Worm (Caenorhabditis elegans) whole organism, L2 larva: ENCODE measurements around the gene C17G10.13.

ENCODE experiments used
- egl-27 ChIP-seq: sonication (generic microtip); optimal IDR thresholded peaks from 3 replicates; lab custom pipeline; 2017; ENCODE audit warnings: missing biosample characterization, missing genetic modification reagents, missing genetic modification characterization
- fos-1 ChIP-seq: fragments of 150-350 bp; optimal IDR thresholded peaks from 2 replicates; lab custom pipeline; 2014; ENCODE audit warnings: missing biosample characterization, missing genetic modification characterization
- nhr-10 ChIP-seq: sonication (generic microtip); optimal IDR thresholded peaks from 2 replicates; lab custom pipeline; 2017; ENCODE audit warnings: missing biosample characterization, missing genetic modification characterization
- nhr-12 ChIP-seq: fragments of 150-350 bp; optimal IDR thresholded peaks from 2 replicates; lab custom pipeline; 2014; ENCODE audit warnings: missing biosample characterization, missing genetic modification characterization
- peb-1 ChIP-seq: fragments of 150-350 bp; optimal IDR thresholded peaks from 2 replicates; lab custom pipeline; 2014; ENCODE audit warnings: missing biosample characterization, missing genetic modification characterization
- ztf-11 ChIP-seq: sonication (generic microtip); optimal IDR thresholded peaks from 2 replicates; lab custom pipeline; 2017; ENCODE audit warnings: missing biosample characterization, missing genetic modification characterization

- TF ChIP-seq peb-1, result no peak
- TF ChIP-seq nhr-10 (tag; lab: Kevin White, UChicago), result no peak
- no peak for TF ChIP-seq egl-27 (tag; lab: Kevin White, UChicago)
- TF ChIP-seq ztf-11 (tag; lab: Kevin White, UChicago), result no peak
- peak; percentile 25 for TF ChIP-seq fos-1 (tag; lab: Kevin White, UChicago)
- no peak for TF ChIP-seq nhr-12
These were observed 4.7 kb upstream of the C17G10.13 start, which contains the start of gene ttc-4 for ce11 chrII:5594210-5594764.
